Fruit fly (Drosophila melanogaster) whole organism: ENCODE results near the gene CG14564.

Experiments used
- CG8478 ChIP-seq: fragments of >200 bp; optimal IDR thresholded peaks from 2 replicates; lab custom pipeline; 2018; ENCODE audit warnings: inconsistent platforms
- Dll ChIP-seq: fragments of >200 bp; optimal IDR thresholded peaks from 2 replicates; lab custom pipeline; 2017
- EcR ChIP-seq, 2 experiments: fragments of >200 bp; optimal IDR thresholded peaks; 2 replicates each; lab custom pipeline; 2017; ENCODE audit warnings: missing biosample characterization in 2 of 2, missing genetic modification characterization in 2 of 2, missing genetic modification reagents in 2 of 2
- pan ChIP-seq: fragments of >200 bp; optimal IDR thresholded peaks from 2 replicates; lab custom pipeline; 2017
- psq ChIP-seq: fragments of >200 bp; optimal IDR thresholded peaks from 2 replicates; lab custom pipeline; 2017

DNA sequence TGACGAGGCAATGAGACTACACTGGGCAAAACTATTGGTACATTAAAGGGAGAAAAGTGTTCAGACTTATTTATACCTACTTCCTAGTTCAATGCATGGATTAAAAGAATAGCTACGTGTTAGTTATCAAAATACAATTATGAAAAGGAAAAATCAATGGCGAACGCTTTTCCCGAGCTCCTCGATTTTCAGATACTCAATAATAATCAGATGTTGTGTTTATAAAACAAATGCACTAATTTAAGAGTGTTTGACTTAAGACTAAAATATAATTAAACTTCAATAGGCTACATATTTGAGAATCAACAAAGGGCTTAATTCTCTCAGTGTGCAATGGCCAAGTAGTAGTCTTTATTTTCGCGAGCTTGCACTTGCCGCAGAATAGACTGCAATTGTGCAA is 41.0 kb upstream of the CG14564 start:
- TF ChIP-seq Dll (lab: Kevin White, UChicago): no peak
- TF ChIP-seq pan (lab: Kevin White, UChicago): no peak
- TF ChIP-seq EcR (GFP tag; optimal IDR thresholded peaks at IDR 0.05; lab: Kevin White, UChicago): no peak
- TF ChIP-seq psq (lab: Kevin White, UChicago): no peak
- TF ChIP-seq CG8478: no peak
